Worm (Caenorhabditis elegans) whole organism, L4 larva: ENCODE measurements around the gene ugt-49.
"Not testable (repeated sequence)": the region's sequence is repeated elsewhere in the genome, so short reads cannot be mapped to it uniquely, and the experiment has no call there.

Experiments used
- D1046.2 ChIP-seq: fragments of 200-800 bp; sonication (Bioruptor generic); IDR thresholded peaks from 2 replicates; pipeline ENCODE4 v1.3.6; 2022; ENCODE audit warnings: missing genetic modification characterization, missing compliant biosample characterization
- F10B5.3 ChIP-seq: sonication (generic microtip); optimal IDR thresholded peaks from 2 replicates; lab custom pipeline; 2016; ENCODE audit warnings: mild to moderate bottlenecking, missing genetic modification characterization, missing compliant biosample characterization
- T20F7.1 ChIP-seq: fragments of 200-800 bp; sonication (Bioruptor generic); optimal IDR thresholded peaks from 2 replicates; lab custom pipeline; 2018; ENCODE audit warnings: mild to moderate bottlenecking, missing genetic modification characterization, missing compliant biosample characterization
- T26A8.4 ChIP-seq: fragments of 200-800 bp; sonication (Bioruptor generic); IDR thresholded peaks from 2 replicates; pipeline ENCODE4 v1.3.6; 2022; ENCODE audit warnings: missing genetic modification characterization, missing compliant biosample characterization
- Y105C5A.15 ChIP-seq: fragments of 200-800 bp; sonication (Bioruptor generic); IDR thresholded peaks from 2 replicates; pipeline ENCODE4 v1.3.6; 2022; ENCODE audit warnings: missing genetic modification characterization, missing compliant biosample characterization
- Y48G9A.11 ChIP-seq: fragments of 200-800 bp; sonication (Bioruptor generic); IDR thresholded peaks from 2 replicates; pipeline ENCODE4 v1.3.6; 2022; ENCODE audit warnings: missing genetic modification reagents, missing genetic modification characterization, missing compliant biosample characterization
- Y75B8A.6 ChIP-seq: fragments of 200-800 bp; sonication (Bioruptor generic); IDR thresholded peaks from 2 replicates; pipeline ENCODE4 v1.3.6; 2022; ENCODE audit warnings: missing genetic modification reagents, missing genetic modification characterization, missing compliant biosample characterization
- aha-1 ChIP-seq: fragments of 150-350 bp; peaks from one replicate; lab custom pipeline; 2014; ENCODE audit warnings: missing biosample characterization, missing genetic modification characterization
- arid-1 ChIP-seq: fragments of 200-800 bp; sonication (Bioruptor generic); conservative IDR thresholded peaks from 2 replicates; pipeline ENCODE4 v1.3.6; 2022; ENCODE audit warnings: missing genetic modification reagents, missing genetic modification characterization, missing compliant biosample characterization
- ceh-20 ChIP-seq: fragments of 200-800 bp; sonication (Bioruptor generic); IDR thresholded peaks from 2 replicates; pipeline ENCODE4 v1.3.6; 2022; ENCODE audit warnings: missing genetic modification reagents, missing genetic modification characterization, missing compliant biosample characterization
- ceh-82 ChIP-seq: sonication (generic microtip); optimal IDR thresholded peaks from 2 replicates; lab custom pipeline; 2017; ENCODE audit warnings: missing biosample characterization, missing genetic modification characterization
- daf-16 ChIP-seq, 3 experiments: sonication (generic microtip); optimal IDR thresholded peaks; 2 replicates each; lab custom pipeline; 2016 to 2017; ENCODE audit warnings: missing genetic modification characterization in 3 of 3, missing genetic modification reagents in 3 of 3, mild to moderate bottlenecking in 2 of 3, missing compliant biosample characterization in 2 of 3, missing biosample characterization in 1 of 3, moderate library complexity in 1 of 3
- daf-19 ChIP-seq: fragments of 200-800 bp; sonication (Bioruptor generic); conservative IDR thresholded peaks from 2 replicates; pipeline ENCODE4 v1.3.6; 2022; ENCODE audit warnings: missing genetic modification characterization, missing compliant biosample characterization
- dmd-6 ChIP-seq: fragments of 200-800 bp; sonication (Bioruptor generic); IDR thresholded peaks from 2 replicates; pipeline ENCODE4 v1.3.6; 2022; ENCODE audit warnings: missing genetic modification reagents, missing genetic modification characterization, missing compliant biosample characterization
- dmd-9 ChIP-seq: fragments of 200-800 bp; sonication (Bioruptor generic); IDR thresholded peaks from 2 replicates; pipeline ENCODE4 v1.3.6; 2022; ENCODE audit warnings: missing genetic modification reagents, missing genetic modification characterization, missing compliant biosample characterization
- dpl-1 ChIP-seq: fragments of 150-350 bp; optimal IDR thresholded peaks from 2 replicates; lab custom pipeline; 2014; ENCODE audit warnings: missing biosample characterization, missing genetic modification reagents, missing genetic modification characterization
- duxl-1 ChIP-seq: sonication (generic microtip); optimal IDR thresholded peaks from 2 replicates; lab custom pipeline; 2016; ENCODE audit warnings: mild to moderate bottlenecking, missing genetic modification characterization, moderate library complexity, missing compliant biosample characterization; ENCODE audit not compliant: poor library complexity
- dve-1 ChIP-seq: sonication (generic microtip); optimal IDR thresholded peaks from 2 replicates; lab custom pipeline; 2017; ENCODE audit warnings: antibody characterized with exemption, mild to moderate bottlenecking, missing genetic modification characterization, missing compliant biosample characterization; ENCODE audit not compliant: insufficient read depth
- egl-43 ChIP-seq: fragments of 200-800 bp; sonication (Bioruptor generic); IDR thresholded peaks from 2 replicates; pipeline ENCODE4 v1.3.6; 2022; ENCODE audit warnings: missing genetic modification reagents, missing genetic modification characterization, missing compliant biosample characterization
- hif-1 ChIP-seq, 2 experiments: sonication (generic microtip); optimal IDR thresholded peaks; 2 replicates each; lab custom pipeline; 2016 to 2017; ENCODE audit warnings: missing compliant biosample characterization in 2 of 2, missing genetic modification characterization in 2 of 2, missing genetic modification reagents in 2 of 2, missing genotype in 2 of 2, mild to moderate bottlenecking in 1 of 2
- hlh-11 ChIP-seq: fragments of 200-800 bp; sonication (Bioruptor generic); optimal IDR thresholded peaks from 2 replicates; lab custom pipeline; 2018; ENCODE audit warnings: mild to moderate bottlenecking, missing genetic modification characterization, missing compliant biosample characterization
- hmg-1.1 ChIP-seq: fragments of 200-800 bp; sonication (Bioruptor generic); IDR thresholded peaks from 2 replicates; pipeline ENCODE4 v1.3.6; 2022; ENCODE audit warnings: missing genetic modification reagents, missing genetic modification characterization, missing compliant biosample characterization
- lim-7 ChIP-seq: fragments of 200-800 bp; sonication (Bioruptor generic); IDR thresholded peaks from 2 replicates; pipeline ENCODE4 v1.3.6; 2022; ENCODE audit warnings: missing genetic modification characterization, missing compliant biosample characterization
- lin-29 ChIP-seq: fragments of 200-800 bp; sonication (Bioruptor generic); IDR thresholded peaks from 2 replicates; pipeline ENCODE4 v1.3.6; 2022; ENCODE audit warnings: missing genetic modification reagents, missing genetic modification characterization, missing compliant biosample characterization
- lin-38 ChIP-seq: fragments of 200-800 bp; sonication (Bioruptor generic); IDR thresholded peaks from 2 replicates; pipeline ENCODE4 v1.3.6; 2022; ENCODE audit warnings: missing genetic modification reagents, missing genetic modification characterization, missing compliant biosample characterization
- lsy-2 ChIP-seq, 2 experiments: fragments of 150-350 bp in 1 of 2; sonication (generic microtip) in 1 of 2; optimal IDR thresholded peaks; 2 replicates each; lab custom pipeline; 2014 to 2017; ENCODE audit warnings: missing biosample characterization in 2 of 2, missing genetic modification characterization in 2 of 2
- madf-9 ChIP-seq: fragments of 200-800 bp; sonication (Bioruptor generic); conservative IDR thresholded peaks from 2 replicates; pipeline ENCODE4 v1.3.6; 2022; ENCODE audit warnings: missing genetic modification reagents, missing genetic modification characterization, missing compliant biosample characterization
- mdt-29 ChIP-seq: fragments of 200-800 bp; sonication (Bioruptor generic); IDR thresholded peaks from 2 replicates; pipeline ENCODE4 v1.3.6; 2022; ENCODE audit warnings: missing genetic modification reagents, missing genetic modification characterization, missing compliant biosample characterization
- mes-2 ChIP-seq: sonication (generic microtip); optimal IDR thresholded peaks from 2 replicates; lab custom pipeline; 2016; ENCODE audit warnings: missing genotype, mild to moderate bottlenecking, missing genetic modification characterization, missing compliant biosample characterization; ENCODE audit not compliant: poor library complexity, severe bottlenecking
- mxl-2 ChIP-seq: fragments of 200-800 bp; sonication (Bioruptor generic); conservative IDR thresholded peaks from 2 replicates; pipeline ENCODE4 v1.3.6; 2022; ENCODE audit warnings: missing genetic modification reagents, missing genetic modification characterization, missing compliant biosample characterization
- mxl-3 ChIP-seq: fragments of 200-800 bp; sonication (Bioruptor generic); optimal IDR thresholded peaks from 2 replicates; lab custom pipeline; 2018; ENCODE audit warnings: mild to moderate bottlenecking, missing genetic modification characterization, missing compliant biosample characterization
- nhr-102 ChIP-seq: sonication (generic microtip); optimal IDR thresholded peaks from 2 replicates; lab custom pipeline; 2016; ENCODE audit warnings: mild to moderate bottlenecking, missing genetic modification characterization, moderate library complexity, missing compliant biosample characterization
- nhr-41 ChIP-seq: fragments of 200-800 bp; sonication (Bioruptor generic); IDR thresholded peaks from 2 replicates; pipeline ENCODE4 v1.3.6; 2022; ENCODE audit warnings: missing genetic modification reagents, missing genetic modification characterization, missing compliant biosample characterization
- nhr-42 ChIP-seq: fragments of 200-800 bp; sonication (Bioruptor generic); IDR thresholded peaks from 2 replicates; pipeline ENCODE4 v1.3.6; 2022; ENCODE audit warnings: missing genetic modification characterization, missing compliant biosample characterization
- nhr-48 ChIP-seq: sonication (generic microtip); optimal IDR thresholded peaks from 2 replicates; lab custom pipeline; 2016; ENCODE audit warnings: mild to moderate bottlenecking, missing genetic modification characterization, missing compliant biosample characterization
- nhr-6 ChIP-seq: fragments of 150-350 bp; optimal IDR thresholded peaks from 2 replicates; lab custom pipeline; 2014; ENCODE audit warnings: missing biosample characterization, missing genetic modification characterization
- php-3 ChIP-seq: fragments of 200-800 bp; sonication (Bioruptor generic); IDR thresholded peaks from 2 replicates; pipeline ENCODE4 v1.3.6; 2022; ENCODE audit warnings: missing genetic modification reagents, missing genetic modification characterization, missing compliant biosample characterization
- rbr-2 ChIP-seq: sonication (generic microtip); optimal IDR thresholded peaks from 2 replicates; lab custom pipeline; 2016; ENCODE audit warnings: missing genotype, missing genetic modification characterization, missing compliant biosample characterization
- saeg-2 ChIP-seq: fragments of 200-800 bp; sonication (Bioruptor generic); IDR thresholded peaks from 2 replicates; pipeline ENCODE4 v1.3.6; 2022; ENCODE audit warnings: missing genetic modification reagents, missing genetic modification characterization, missing compliant biosample characterization
- set-16 ChIP-seq: fragments of 200-800 bp; sonication (Bioruptor generic); IDR thresholded peaks from 2 replicates; pipeline ENCODE4 v1.3.6; 2022; ENCODE audit warnings: missing genetic modification reagents, missing genetic modification characterization, missing compliant biosample characterization
- spr-1 ChIP-seq: sonication (generic microtip); optimal IDR thresholded peaks from 2 replicates; lab custom pipeline; 2016; ENCODE audit warnings: mild to moderate bottlenecking, missing genetic modification characterization, missing compliant biosample characterization
- spr-3 ChIP-seq: fragments of 200-800 bp; sonication (Bioruptor generic); optimal IDR thresholded peaks from 2 replicates; lab custom pipeline; 2018; ENCODE audit warnings: mild to moderate bottlenecking, missing genetic modification characterization, missing compliant biosample characterization
- tra-1 ChIP-seq: fragments of 200-800 bp; sonication (Bioruptor generic); IDR thresholded peaks from 2 replicates; pipeline ENCODE4 v1.3.6; 2022; ENCODE audit warnings: missing genetic modification reagents, missing genetic modification characterization, missing compliant biosample characterization
- vab-7 ChIP-seq: fragments of 200-800 bp; sonication (Bioruptor generic); IDR thresholded peaks from 2 replicates; pipeline ENCODE4 v1.3.6; 2022; ENCODE audit warnings: missing genetic modification reagents, missing genetic modification characterization, missing compliant biosample characterization
- zfp-3 ChIP-seq: fragments of 200-800 bp; sonication (Bioruptor generic); conservative IDR thresholded peaks from 2 replicates; pipeline ENCODE4 v1.3.6; 2022; ENCODE audit warnings: missing genetic modification reagents, missing genetic modification characterization, missing compliant biosample characterization
- zip-11 ChIP-seq: fragments of 200-800 bp; sonication (Bioruptor generic); IDR thresholded peaks from 2 replicates; pipeline ENCODE4 v1.3.6; 2022; ENCODE audit warnings: missing genetic modification characterization, missing compliant biosample characterization

The ugt-49 gene

ce11 chrV:10339200-10339599 is 32.9 kb upstream of the ugt-49 start, which contains the start of gene K07C5.2:
TSS of gene K07C5.2 (plus strand) at chrV:10339500.
- TF ChIP-seq T20F7.1 (GFP tag; lab: Kevin White, UChicago) (no peak), tra-1 (no peak), ceh-82 (no peak), hlh-11 (tag; lab: Kevin White, UChicago) (no peak), duxl-1 (tag; lab: Kevin White, UChicago) (no peak)

- TF ChIP-seq Y75B8A.6 (GFP tag; lab: Robert Waterston, UW) (peak; percentile 94), vab-7 (GFP tag; lab: Robert Waterston, UW) (peak; percentile 78), saeg-2 (GFP tag; lab: Robert Waterston, UW) (peak; percentile 90), dpl-1 (peak; percentile 47), lsy-2 (tag; optimal IDR thresholded peaks at IDR 0.05; lab: Kevin White, UChicago) (peak in 1 of 2 experiments; percentile 21), mdt-29 (GFP tag; lab: Robert Waterston, UW) (peak; percentile 89), spr-3 (GFP tag; lab: Kevin White, UChicago) (peak; percentile 54), spr-1 (tag; lab: Kevin White, UChicago) (peak; percentile 71), hlh-11 (tag; lab: Kevin White, UChicago) (peak; percentile 88), T26A8.4 (peak; percentile 95), daf-19 (GFP tag; lab: Robert Waterston, UW) (peak; percentile 72; the same call in 1 of the 2 replicates), set-16 (GFP tag; lab: Robert Waterston, UW) (peak; percentile 63), dmd-6 (GFP tag; lab: Robert Waterston, UW) (peak; percentile 93), zfp-3 (GFP tag; lab: Robert Waterston, UW) (peak; percentile 93), nhr-6 (peak; percentile 0), F10B5.3 (tag; lab: Kevin White, UChicago) (peak; percentile 55), nhr-102 (tag; lab: Kevin White, UChicago) (peak; percentile 86), mxl-3 (GFP tag; lab: Kevin White, UChicago) (peak; percentile 54), tra-1 (peak; percentile 94), nhr-48 (tag; lab: Kevin White, UChicago) (peak; percentile 95), egl-43 (peak; percentile 94), madf-9 (GFP tag; lab: Robert Waterston, UW) (peak; percentile 84), mxl-2 (GFP tag; lab: Robert Waterston, UW) (peak; percentile 74; the same call in 1 of the 2 replicates), dmd-9 (peak; percentile 94), mes-2 (tag; lab: Kevin White, UChicago) (peak; percentile 78), hmg-1.1 (GFP tag; lab: Robert Waterston, UW) (peak; percentile 90), daf-16 (GFP tag; optimal IDR thresholded peaks at IDR 0.05; lab: Kevin White, UChicago) (peak in 1 of 2 experiments; percentile 51), lin-29 (GFP tag; lab: Robert Waterston, UW) (peak; percentile 92), Y105C5A.15 (GFP tag; lab: Robert Waterston, UW) (0 out of 2 replicates have a peak, but pooled peaks have one; percentile 11), nhr-41 (GFP tag; lab: Robert Waterston, UW) (peak; percentile 24; the same call in 1 of the 2 replicates), zip-11 (GFP tag; lab: Robert Waterston, UW) (0 out of 2 replicates have a peak, but pooled peaks have one; percentile 23), lin-38 (GFP tag; lab: Robert Waterston, UW) (peak; percentile 92), ceh-20 (GFP tag; lab: Robert Waterston, UW) (peak; percentile 95), Y48G9A.11 (GFP tag; lab: Robert Waterston, UW) (peak; percentile 89), php-3 (GFP tag; lab: Robert Waterston, UW) (peak; percentile 91), dve-1 (tag; lab: Kevin White, UChicago) (peak; percentile 9), D1046.2 (peak; percentile 89), T20F7.1 (GFP tag; lab: Kevin White, UChicago) (peak; percentile 65), nhr-42 (GFP tag; lab: Robert Waterston, UW) (peak; percentile 92), lim-7 (GFP tag; lab: Robert Waterston, UW) (0 out of 2 replicates have a peak, but pooled peaks have one; percentile 46), hif-1 (tag; optimal IDR thresholded peaks at IDR 0.05; lab: Kevin White, UChicago) (peak; percentile 16 to 30), arid-1 (GFP tag; lab: Robert Waterston, UW) (peak; percentile 89), rbr-2 (tag; lab: Kevin White, UChicago) (peak; percentile 80), aha-1 (tag; lab: Kevin White, UChicago) (peak; percentile 93)
- TF ChIP-seq daf-16 (tag; optimal IDR thresholded peaks at IDR 0.05; lab: Kevin White, UChicago), result not testable (repeated sequence)
These were observed 30.2 kb upstream of the ugt-49 start, which contains the start of gene K07C5.13 for ce11 chrV:10341905-10342328. TSS of gene K07C5.13 (plus strand) at chrV:10342055.
